Worm (Caenorhabditis elegans) whole organism, L2 larva: ENCODE data around the gene C28D4.5.
"Not testable (repeated sequence)": the region's sequence is repeated elsewhere in the genome, so short reads cannot be mapped to it uniquely, and the experiment has no call there.

ENCODE experiments used
- C34F6.9 ChIP-seq: fragments of 150-350 bp; optimal IDR thresholded peaks from 2 replicates; lab custom pipeline; 2014; ENCODE audit warnings: missing biosample characterization, missing genetic modification characterization
- Y55F3AM.14 ChIP-seq: fragments of 200-800 bp; sonication (Bioruptor generic); optimal IDR thresholded peaks from 2 replicates; lab custom pipeline; 2018; ENCODE audit warnings: mild to moderate bottlenecking, missing genetic modification characterization, missing compliant biosample characterization
- ZK546.5 ChIP-seq: sonication (generic microtip); optimal IDR thresholded peaks from 2 replicates; lab custom pipeline; 2017; ENCODE audit warnings: missing biosample characterization, missing genetic modification characterization
- alr-1 ChIP-seq: fragments of 150-350 bp; optimal IDR thresholded peaks from 2 replicates; lab custom pipeline; 2014; ENCODE audit warnings: missing biosample characterization, missing genetic modification characterization
- aly-2 ChIP-seq: fragments of 150-350 bp; optimal IDR thresholded peaks from 2 replicates; lab custom pipeline; 2014; ENCODE audit warnings: missing biosample characterization, missing genetic modification characterization
- blmp-1 ChIP-seq: sonication (generic microtip); optimal IDR thresholded peaks from 2 replicates; lab custom pipeline; 2017; ENCODE audit warnings: missing genetic modification characterization, mild to moderate bottlenecking, missing compliant biosample characterization, antibody characterized with exemption, moderate library complexity; ENCODE audit not compliant: insufficient read depth
- ceh-16 ChIP-seq: fragments of 150-350 bp; optimal IDR thresholded peaks from 2 replicates; lab custom pipeline; 2014; ENCODE audit warnings: missing biosample characterization, missing genetic modification characterization
- ceh-82 ChIP-seq: fragments of 150-350 bp; optimal IDR thresholded peaks from 2 replicates; lab custom pipeline; 2014; ENCODE audit warnings: missing biosample characterization, missing genetic modification characterization
- crh-2 ChIP-seq: sonication (generic microtip); optimal IDR thresholded peaks from 2 replicates; lab custom pipeline; 2017; ENCODE audit warnings: missing biosample characterization, missing genetic modification characterization
- dmd-4 ChIP-seq: sonication (generic microtip); optimal IDR thresholded peaks from 2 replicates; lab custom pipeline; 2017; ENCODE audit warnings: missing biosample characterization, missing genetic modification characterization
- egl-27 ChIP-seq: sonication (generic microtip); optimal IDR thresholded peaks from 3 replicates; lab custom pipeline; 2017; ENCODE audit warnings: missing biosample characterization, missing genetic modification reagents, missing genetic modification characterization
- elt-1 ChIP-seq: fragments of 150-350 bp; optimal IDR thresholded peaks from 2 replicates; lab custom pipeline; 2014; ENCODE audit warnings: missing biosample characterization, missing genetic modification characterization
- fos-1 ChIP-seq: fragments of 150-350 bp; optimal IDR thresholded peaks from 2 replicates; lab custom pipeline; 2014; ENCODE audit warnings: missing biosample characterization, missing genetic modification characterization
- lin-11 ChIP-seq: fragments of 150-350 bp; sonication (generic microtip); optimal IDR thresholded peaks from 2 replicates; lab custom pipeline; 2014; ENCODE audit warnings: missing biosample characterization, missing genetic modification characterization, inconsistent platforms, mixed read lengths
- lin-13 ChIP-seq: fragments of 150-350 bp; optimal IDR thresholded peaks from 2 replicates; lab custom pipeline; 2014; ENCODE audit warnings: missing biosample characterization, missing genetic modification reagents, missing genetic modification characterization
- lin-39 ChIP-seq: fragments of 150-350 bp; optimal IDR thresholded peaks from 2 replicates; lab custom pipeline; 2014; ENCODE audit warnings: missing biosample characterization, missing genetic modification reagents, missing genetic modification characterization
- lsy-2 ChIP-seq, 2 experiments: fragments of 150-350 bp in 1 of 2; sonication (generic microtip) in 1 of 2; optimal IDR thresholded peaks; 2 replicates each; lab custom pipeline; 2014 to 2017; ENCODE audit warnings: missing biosample characterization in 2 of 2, missing genetic modification characterization in 2 of 2
- mab-5 ChIP-seq: fragments of 150-350 bp; optimal IDR thresholded peaks from 2 replicates; lab custom pipeline; 2014; ENCODE audit warnings: missing biosample characterization, missing genetic modification characterization
- mbf-1 ChIP-seq: sonication (generic microtip); optimal IDR thresholded peaks from 2 replicates; lab custom pipeline; 2017; ENCODE audit warnings: missing biosample characterization, missing genetic modification characterization
- mdl-1 ChIP-seq, 2 experiments: fragments of 150-350 bp in 1 of 2; sonication (generic microtip) in 1 of 2; optimal IDR thresholded peaks; 2 replicates each; lab custom pipeline; 2017; ENCODE audit warnings: missing biosample characterization in 2 of 2, missing genetic modification characterization in 2 of 2
- nhr-12 ChIP-seq: fragments of 150-350 bp; optimal IDR thresholded peaks from 2 replicates; lab custom pipeline; 2014; ENCODE audit warnings: missing biosample characterization, missing genetic modification characterization
- nhr-21 ChIP-seq: fragments of 150-350 bp; optimal IDR thresholded peaks from 2 replicates; lab custom pipeline; 2014; ENCODE audit warnings: missing biosample characterization, missing genetic modification characterization
- nhr-23 ChIP-seq: fragments of 150-350 bp; optimal IDR thresholded peaks from 2 replicates; lab custom pipeline; 2014; ENCODE audit warnings: missing biosample characterization, missing genetic modification reagents, missing genetic modification characterization
- peb-1 ChIP-seq: fragments of 150-350 bp; optimal IDR thresholded peaks from 2 replicates; lab custom pipeline; 2014; ENCODE audit warnings: missing biosample characterization, missing genetic modification characterization
- skn-1 ChIP-seq: sonication (generic microtip); optimal IDR thresholded peaks from 2 replicates; lab custom pipeline; 2017; ENCODE audit warnings: missing biosample characterization, missing genetic modification characterization
- sma-3 ChIP-seq: sonication (generic microtip); optimal IDR thresholded peaks from 2 replicates; lab custom pipeline; 2016; ENCODE audit warnings: missing genetic modification reagents, missing genetic modification characterization, missing compliant biosample characterization
- snpc-4 ChIP-seq: fragments of 150-350 bp; optimal IDR thresholded peaks from 2 replicates; lab custom pipeline; 2014; ENCODE audit warnings: missing biosample characterization, missing genetic modification characterization
- unc-39 ChIP-seq: fragments of 150-350 bp; optimal IDR thresholded peaks from 2 replicates; lab custom pipeline; 2014; ENCODE audit warnings: missing biosample characterization, missing genetic modification characterization
- unc-62 ChIP-seq: fragments of 150-350 bp; optimal IDR thresholded peaks from 2 replicates; lab custom pipeline; 2014; ENCODE audit warnings: missing biosample characterization, missing genetic modification reagents, missing genetic modification characterization
- ztf-11 ChIP-seq: sonication (generic microtip); optimal IDR thresholded peaks from 2 replicates; lab custom pipeline; 2017; ENCODE audit warnings: missing biosample characterization, missing genetic modification characterization
- ztf-4 ChIP-seq: fragments of 150-350 bp; optimal IDR thresholded peaks from 2 replicates; lab custom pipeline; 2014; ENCODE audit warnings: missing biosample characterization, missing genetic modification characterization

Gene C28D4.5

DNA sequence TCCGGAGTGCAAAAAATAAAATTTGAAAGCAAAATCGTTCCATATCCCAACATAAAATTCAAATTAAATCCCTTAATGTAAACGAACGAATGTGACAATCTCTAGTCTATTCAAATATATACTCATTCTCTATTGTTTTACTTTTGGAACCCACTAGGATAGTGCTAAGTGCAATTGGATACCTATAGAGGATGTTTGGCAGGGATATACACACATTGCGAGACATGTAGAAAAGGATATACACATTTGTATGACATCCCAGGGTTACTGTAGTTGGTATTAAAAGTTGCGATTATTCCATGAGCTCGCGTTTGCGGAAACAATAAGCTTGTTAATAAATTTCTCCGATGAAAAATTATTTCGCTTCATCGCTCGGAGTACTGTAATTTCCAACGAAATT lies 26.8 kb upstream of the C28D4.5 start:
- TF ChIP-seq alr-1 (tag; lab: Kevin White, UChicago) = no peak
- no peak for TF ChIP-seq lin-39 (tag; lab: Kevin White, UChicago)
- TF ChIP-seq snpc-4 = no peak
- TF ChIP-seq C34F6.9 (tag; lab: Kevin White, UChicago) = no peak
- no peak for TF ChIP-seq ceh-16 (tag; lab: Kevin White, UChicago)
- no peak for TF ChIP-seq lin-13
- TF ChIP-seq nhr-23 = no peak
- no peak for TF ChIP-seq mdl-1 (tag; optimal IDR thresholded peaks at IDR 0.05; lab: Kevin White, UChicago)

DNA sequence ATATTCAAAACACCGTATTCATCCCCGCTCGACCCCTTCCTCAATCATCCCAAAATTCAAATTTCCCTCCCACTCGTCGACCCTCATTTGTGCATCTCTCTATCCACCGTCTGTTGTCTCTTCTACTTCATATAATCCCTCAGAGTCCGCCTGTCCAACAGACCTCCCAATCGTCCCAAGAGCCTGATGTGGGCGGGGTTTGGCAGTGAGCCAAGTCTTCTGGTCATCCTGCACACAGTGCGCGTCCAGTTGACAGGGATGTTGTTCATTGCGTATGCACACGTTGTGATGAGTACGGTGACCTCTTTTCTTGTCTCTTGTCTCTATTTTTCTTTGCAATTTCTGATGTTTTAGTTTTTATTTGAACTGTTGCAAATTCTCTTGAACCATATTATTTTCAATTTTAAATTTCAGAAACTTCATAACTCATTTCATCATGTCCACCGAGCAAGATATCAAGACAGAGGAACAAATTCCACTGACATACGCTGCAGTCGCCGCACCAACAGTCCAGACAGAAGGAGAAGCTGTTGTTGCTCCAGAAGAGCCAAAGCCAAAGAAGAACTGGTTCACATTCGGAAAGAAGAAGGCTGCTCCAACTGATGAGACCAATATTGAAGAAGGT lies 25.5 kb upstream of the C28D4.5 start, which contains the start of gene cav-1:
Gene cav-1, plus strand, starts transcription at position 415 of the 625 bp plus-strand sequence.
- TF ChIP-seq nhr-12 (tag; lab: Kevin White, UChicago) (no peak), sma-3 (GFP tag; lab: Kevin White, UChicago) (no peak), C34F6.9 (tag; lab: Kevin White, UChicago) (no peak), peb-1 (tag; lab: Kevin White, UChicago) (no peak), unc-62 (no peak), dmd-4 (no peak), ZK546.5 (no peak), Y55F3AM.14 (no peak), lsy-2 (tag; optimal IDR thresholded peaks at IDR 0.05; lab: Kevin White, UChicago) (no peak), ztf-4 (tag; lab: Kevin White, UChicago) (no peak), snpc-4 (no peak), unc-39 (tag; lab: Kevin White, UChicago) (no peak), aly-2 (tag; lab: Kevin White, UChicago) (no peak), mdl-1 (tag; optimal IDR thresholded peaks at IDR 0.05; lab: Kevin White, UChicago) (no peak)
- TF ChIP-seq, all 48 proteins: peak for 0

DNA sequence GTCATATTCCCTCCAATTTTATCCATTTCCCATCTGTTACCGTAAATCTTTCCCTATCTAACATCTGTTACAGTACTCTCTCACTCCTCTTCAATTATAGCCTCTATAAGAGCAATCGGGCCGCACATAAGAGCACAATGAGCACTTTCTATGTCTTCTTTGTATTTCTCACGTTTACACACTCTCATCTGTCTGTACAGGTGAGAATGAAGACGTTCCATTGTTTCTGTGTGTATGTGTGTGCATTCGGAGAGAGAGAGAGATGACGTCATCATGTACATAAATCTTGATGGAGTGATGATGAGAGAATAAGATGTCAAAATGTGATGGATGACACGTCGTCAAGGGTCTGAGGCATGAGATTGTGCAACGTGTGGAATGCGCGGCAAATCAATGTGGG lies 24.1 kb upstream of the C28D4.5 start:
- TF ChIP-seq nhr-21 = no peak
- TF ChIP-seq mab-5 (tag; lab: Kevin White, UChicago) = peak; percentile 12
- TF ChIP-seq, all 48 proteins: peak for 1

DNA sequence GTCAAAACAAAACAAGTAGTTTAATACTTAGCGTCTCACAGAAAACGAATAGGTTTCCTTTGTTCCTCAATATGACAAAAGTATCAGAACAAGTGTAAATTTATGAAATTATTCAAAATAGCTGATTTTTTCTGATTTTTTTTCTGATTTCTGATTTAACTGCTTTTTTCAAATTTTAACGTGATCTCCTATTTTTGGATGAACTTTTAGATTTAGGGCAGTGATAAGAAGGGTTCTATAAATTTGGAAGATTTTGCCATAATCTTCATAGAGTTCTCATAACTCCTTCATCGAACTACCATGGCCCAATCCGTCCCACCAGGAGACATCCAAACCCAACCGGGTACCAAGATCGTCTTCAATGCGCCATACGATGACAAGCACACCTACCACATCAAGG lies 23.1 kb upstream of the C28D4.5 start, which contains the start of gene msp-78:
Gene msp-78, plus strand, starts transcription at position 301 of the 400 bp plus-strand sequence.
- not testable (repeated sequence) for TF ChIP-seq crh-2, skn-1, ceh-82 (tag; lab: Kevin White, UChicago)

ce11 chrIV:9767054-9767453 lies 20.4 kb upstream of the C28D4.5 start, which contains the start of gene msp-79:
msp-79 (minus strand) TSS chrIV:9767154.
- not testable (repeated sequence) for TF ChIP-seq C34F6.9 (tag; lab: Kevin White, UChicago); blmp-1; lin-39 (tag; lab: Kevin White, UChicago)
- TF ChIP-seq, all 48 proteins: peak for 0; not testable (repeated sequence) for 48

DNA sequence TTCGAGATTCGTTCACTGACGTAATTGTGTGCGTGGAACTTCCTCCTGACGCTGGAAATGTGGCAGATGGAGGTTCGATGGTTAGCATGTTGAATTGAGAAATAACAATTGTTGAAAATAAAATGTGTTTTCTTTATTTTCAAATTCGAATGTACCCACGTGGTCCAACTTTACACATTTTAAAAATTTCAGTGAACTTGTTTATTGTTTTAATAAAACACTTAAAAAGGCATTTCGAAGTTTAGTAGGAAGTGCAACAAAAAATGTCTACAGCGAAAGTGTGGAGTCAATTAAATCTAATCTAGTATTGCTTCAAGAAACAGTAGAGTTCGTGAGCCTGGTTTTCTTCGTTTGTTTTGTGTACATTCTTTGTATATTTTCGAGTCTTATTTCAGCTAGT lies 19.6 kb upstream of the C28D4.5 start, which contains the start of gene ssp-36:
Gene ssp-36, minus strand, starts transcription at position 101 of the 400 bp plus-strand sequence.
- TF ChIP-seq lin-11 = no peak
- TF ChIP-seq lsy-2 (tag; optimal IDR thresholded peaks at IDR 0.05; lab: Kevin White, UChicago) = no peak
- TF ChIP-seq elt-1 (tag; lab: Kevin White, UChicago) = no peak
- TF ChIP-seq mbf-1 (tag; lab: Kevin White, UChicago) = no peak
- no peak for TF ChIP-seq ztf-11
- TF ChIP-seq egl-27 (tag; lab: Kevin White, UChicago) = no peak
- no peak for TF ChIP-seq ZK546.5
- TF ChIP-seq fos-1 (tag; lab: Kevin White, UChicago) = no peak
- TF ChIP-seq, all 48 proteins: peak for 0
